Fruit fly (Drosophila melanogaster) whole organism, embryonic: ENCODE results near the gene rt.
A peak's percentile ranks its signal among the peaks of the same experiment; 100 is the strongest.

ENCODE experiments used
- CG10209 ChIP-seq: fragments of 200-800 bp; sonication (Bioruptor generic); optimal IDR thresholded peaks from 3 replicates; lab custom pipeline; 2017; ENCODE audit warnings: missing biosample characterization, mild to moderate bottlenecking, missing genetic modification characterization, missing genetic modification reagents
- CG10979 ChIP-seq: fragments of 200-800 bp; sonication (Bioruptor generic); optimal IDR thresholded peaks from 2 replicates; lab custom pipeline; 2018; ENCODE audit warnings: missing biosample characterization, mild to moderate bottlenecking, missing genetic modification characterization, moderate library complexity
- CG11560 ChIP-seq: fragments of 200-800 bp; sonication (Bioruptor generic); IDR thresholded peaks from 3 replicates; pipeline ENCODE4 v1.3.6; 2022; ENCODE audit warnings: missing biosample characterization, missing genetic modification characterization
- CG12071 ChIP-seq: fragments of 200-800 bp; sonication (Bioruptor generic); optimal IDR thresholded peaks from 3 replicates; lab custom pipeline; 2018; ENCODE audit warnings: missing biosample characterization, mild to moderate bottlenecking, missing genetic modification characterization
- CG13123 ChIP-seq: fragments of 200-800 bp; sonication (Bioruptor generic); optimal IDR thresholded peaks from 2 replicates; lab custom pipeline; 2016; ENCODE audit warnings: missing biosample characterization, missing genetic modification characterization
- CG13296 ChIP-seq: fragments of 200-800 bp; sonication (Bioruptor generic); optimal IDR thresholded peaks from 3 replicates; lab custom pipeline; 2018; ENCODE audit warnings: missing biosample characterization, mild to moderate bottlenecking, missing genetic modification characterization
- CG14860 ChIP-seq: fragments of 200-800 bp; sonication (Bioruptor generic); IDR thresholded peaks from 3 replicates; pipeline ENCODE4 v1.3.6; 2022; ENCODE audit warnings: missing biosample characterization, missing genetic modification characterization; ENCODE audit not compliant: partially characterized antibody
- CG15073 ChIP-seq: fragments of 200-800 bp; sonication (Bioruptor generic); optimal IDR thresholded peaks from 2 replicates; lab custom pipeline; 2016; ENCODE audit warnings: missing biosample characterization, missing genetic modification characterization
- CG15269 ChIP-seq: fragments of 200-800 bp; sonication (Bioruptor generic); optimal IDR thresholded peaks from 2 replicates; lab custom pipeline; 2018; ENCODE audit warnings: missing biosample characterization, mild to moderate bottlenecking, missing genetic modification characterization, moderate library complexity
- CG17912 ChIP-seq: fragments of 200-800 bp; sonication (Bioruptor generic); optimal IDR thresholded peaks from 2 replicates; lab custom pipeline; 2018; ENCODE audit warnings: missing biosample characterization, mild to moderate bottlenecking, missing genetic modification characterization
- CG1792 ChIP-seq: fragments of 200-800 bp; sonication (Bioruptor generic); optimal IDR thresholded peaks from 2 replicates; lab custom pipeline; 2016; ENCODE audit warnings: missing biosample characterization, missing genetic modification characterization
- CG18599 ChIP-seq: fragments of 200-800 bp; sonication (Bioruptor generic); optimal IDR thresholded peaks from 3 replicates; lab custom pipeline; 2017; ENCODE audit warnings: missing biosample characterization, missing genetic modification characterization, mild to moderate bottlenecking, moderate library complexity, missing genetic modification reagents
- CG2116 ChIP-seq: fragments of 200-800 bp; sonication (Bioruptor generic); optimal IDR thresholded peaks from 3 replicates; lab custom pipeline; 2018; ENCODE audit warnings: missing biosample characterization, mild to moderate bottlenecking, missing genetic modification characterization
- CG2120 ChIP-seq: fragments of 200-800 bp; sonication (Bioruptor generic); optimal IDR thresholded peaks from 3 replicates; lab custom pipeline; 2016; ENCODE audit warnings: missing biosample characterization, missing genetic modification characterization
- CG3163 ChIP-seq: fragments of 200-800 bp; sonication (Bioruptor generic); optimal IDR thresholded peaks from 3 replicates; lab custom pipeline; 2016; ENCODE audit warnings: missing biosample characterization, missing genetic modification characterization
- CG3281 ChIP-seq: fragments of 200-800 bp; sonication (Bioruptor generic); optimal IDR thresholded peaks from 3 replicates; lab custom pipeline; 2017; ENCODE audit warnings: missing biosample characterization, mild to moderate bottlenecking, missing genetic modification characterization
- CG6683 ChIP-seq: fragments of 200-800 bp; sonication (Bioruptor generic); optimal IDR thresholded peaks from 2 replicates; lab custom pipeline; 2017; ENCODE audit warnings: missing biosample characterization, mild to moderate bottlenecking, missing genetic modification characterization, missing genetic modification reagents
- CG9932 ChIP-seq: fragments of 200-800 bp; sonication (Bioruptor generic); IDR thresholded peaks from 2 replicates; pipeline ENCODE4 v1.3.6; 2022; ENCODE audit warnings: missing biosample characterization, missing genetic modification characterization
- D ChIP-seq, 2 experiments: fragments of 200-800 bp in 1 of 2; fragments of >200 bp in 1 of 2; sonication (Bioruptor generic) in 1 of 2; optimal IDR thresholded peaks; 2 replicates in 1 of 2; 3 replicates in 1 of 2; lab custom pipeline; 2017; ENCODE audit warnings: mild to moderate bottlenecking in 1 of 2, missing biosample characterization in 1 of 2, missing genetic modification characterization in 1 of 2, missing genetic modification reagents in 1 of 2
- H15 ChIP-seq: fragments of 200-800 bp; sonication (Bioruptor generic); IDR thresholded peaks from 3 replicates; pipeline ENCODE4 v1.3.6; 2022; ENCODE audit warnings: missing biosample characterization, missing genetic modification characterization
- Hand ChIP-seq: fragments of 200-800 bp; sonication (Bioruptor generic); optimal IDR thresholded peaks from 2 replicates; lab custom pipeline; 2017; ENCODE audit warnings: mild to moderate bottlenecking, missing biosample characterization, missing genetic modification reagents, missing genetic modification characterization
- Hmr ChIP-seq: fragments of 200-800 bp; sonication (Bioruptor generic); optimal IDR thresholded peaks from 3 replicates; lab custom pipeline; 2017; ENCODE audit warnings: mild to moderate bottlenecking, missing biosample characterization, missing genetic modification reagents, missing genetic modification characterization
- Lim3 ChIP-seq: fragments of 200-800 bp; sonication (Bioruptor generic); IDR thresholded peaks from 2 replicates; pipeline ENCODE4 v1.3.6; 2022; ENCODE audit warnings: missing biosample characterization, missing genetic modification characterization
- Lpt ChIP-seq: fragments of >200 bp; optimal IDR thresholded peaks from 2 replicates; lab custom pipeline; 2018; ENCODE audit warnings: missing biosample characterization, missing genetic modification characterization
- Mrtf ChIP-seq: fragments of 200-800 bp; sonication (Bioruptor generic); IDR thresholded peaks from 3 replicates; pipeline ENCODE4 v1.3.6; 2022; ENCODE audit warnings: missing biosample characterization, missing genetic modification characterization
- Side ChIP-seq: fragments of 200-800 bp; sonication (Bioruptor generic); optimal IDR thresholded peaks from 2 replicates; lab custom pipeline; 2016; ENCODE audit warnings: missing biosample characterization, missing genetic modification characterization
- Tbp ChIP-seq: fragments of >200 bp; optimal IDR thresholded peaks from 2 replicates; lab custom pipeline; 2018; ENCODE audit warnings: missing biosample characterization, missing genetic modification characterization
- ap ChIP-seq: fragments of 200-800 bp; sonication (Bioruptor generic); IDR thresholded peaks from 2 replicates; pipeline ENCODE4 v1.3.6; 2022; ENCODE audit warnings: missing biosample characterization, missing genetic modification characterization
- cad ChIP-seq: fragments of >200 bp; optimal IDR thresholded peaks from 2 replicates; lab custom pipeline; 2017; ENCODE audit warnings: missing biosample characterization, missing genetic modification characterization
- caup ChIP-seq: fragments of 200-800 bp; sonication (Bioruptor generic); optimal IDR thresholded peaks from 3 replicates; lab custom pipeline; 2017; ENCODE audit warnings: missing biosample characterization, mild to moderate bottlenecking, missing genetic modification characterization, moderate library complexity; ENCODE audit not compliant: severe bottlenecking
- chif ChIP-seq, 2 experiments: fragments of 200-800 bp; sonication (Bioruptor generic); optimal IDR thresholded peaks; 3 replicates each; lab custom pipeline; 2016; ENCODE audit warnings: missing biosample characterization in 2 of 2, missing genetic modification characterization in 2 of 2
- exex ChIP-seq: fragments of 200-800 bp; sonication (Bioruptor generic); optimal IDR thresholded peaks from 4 replicates; lab custom pipeline; 2018; ENCODE audit warnings: missing biosample characterization, mild to moderate bottlenecking, missing genetic modification characterization, moderate library complexity
- fd3F ChIP-seq: fragments of 200-800 bp; sonication (Bioruptor generic); optimal IDR thresholded peaks from 2 replicates; lab custom pipeline; 2018; ENCODE audit warnings: missing biosample characterization, mild to moderate bottlenecking, missing genetic modification characterization, moderate library complexity
- grn ChIP-seq: fragments of 200-800 bp; sonication (Bioruptor generic); optimal IDR thresholded peaks from 3 replicates; lab custom pipeline; 2017; ENCODE audit warnings: missing biosample characterization, missing genetic modification characterization
- gsb-n ChIP-seq: fragments of 200-800 bp; sonication (Bioruptor generic); optimal IDR thresholded peaks from 3 replicates; lab custom pipeline; 2018; ENCODE audit warnings: missing biosample characterization, mild to moderate bottlenecking, missing genetic modification characterization
- gt ChIP-seq: fragments of 200-800 bp; sonication (Bioruptor generic); IDR thresholded peaks from 2 replicates; pipeline ENCODE4 v1.3.6; 2022; ENCODE audit warnings: missing biosample characterization, missing genetic modification characterization
- inv ChIP-seq: fragments of 200-800 bp; sonication (Bioruptor generic); IDR thresholded peaks from 2 replicates; pipeline ENCODE4 v1.3.6; 2022; ENCODE audit warnings: missing biosample characterization, missing genetic modification characterization; ENCODE audit not compliant: partially characterized antibody
- jigr1 ChIP-seq: fragments of 200-800 bp; sonication (Bioruptor generic); IDR thresholded peaks from 3 replicates; pipeline ENCODE4 v1.3.6; 2022; ENCODE audit warnings: missing biosample characterization, missing genetic modification characterization
- lab ChIP-seq: fragments of 200-800 bp; sonication (Bioruptor generic); optimal IDR thresholded peaks from 3 replicates; lab custom pipeline; 2017; ENCODE audit warnings: missing biosample characterization, missing genetic modification characterization, mild to moderate bottlenecking, moderate library complexity, missing genetic modification reagents
- maf-S ChIP-seq: fragments of 200-800 bp; sonication (Bioruptor generic); optimal IDR thresholded peaks from 2 replicates; lab custom pipeline; 2016; ENCODE audit warnings: missing biosample characterization, missing genetic modification characterization
- otp ChIP-seq: fragments of 200-800 bp; sonication (Bioruptor generic); IDR thresholded peaks from 3 replicates; pipeline ENCODE4, ENCODE4 v1.3.6; 2022; ENCODE audit warnings: missing biosample characterization, missing genetic modification characterization
- p53 ChIP-seq: fragments of 200-800 bp; sonication (Bioruptor generic); optimal IDR thresholded peaks from 2 replicates; lab custom pipeline; 2016; ENCODE audit warnings: missing biosample characterization, missing genetic modification characterization
- peb ChIP-seq: fragments of 200-800 bp; sonication (Bioruptor generic); IDR thresholded peaks from 2 replicates; pipeline ENCODE4 v1.3.6; 2022; ENCODE audit warnings: missing biosample characterization, missing genetic modification characterization
- sc ChIP-seq, 3 experiments: fragments of >200 bp in 2 of 3; fragments of 200-800 bp in 1 of 3; sonication (Bioruptor generic) in 1 of 3; optimal IDR thresholded peaks; 2 replicates in 2 of 3; 3 replicates in 1 of 3; lab custom pipeline; 2017; ENCODE audit warnings: mild to moderate bottlenecking in 1 of 3, missing biosample characterization in 1 of 3, missing genetic modification characterization in 1 of 3, missing genetic modification reagents in 1 of 3
- sd ChIP-seq: fragments of 200-800 bp; sonication (Bioruptor generic); optimal IDR thresholded peaks from 3 replicates; lab custom pipeline; 2018; ENCODE audit warnings: missing biosample characterization, mild to moderate bottlenecking, missing genetic modification characterization, moderate library complexity
- sens ChIP-seq: fragments of 200-800 bp; sonication (Bioruptor generic); peaks from one replicate; lab custom pipeline; 2016; ENCODE audit warnings: missing biosample characterization, missing genetic modification characterization
- so ChIP-seq: fragments of 200-800 bp; sonication (Bioruptor generic); IDR thresholded peaks from 3 replicates; pipeline ENCODE4 v1.3.6; 2022; ENCODE audit warnings: missing biosample characterization, missing genetic modification characterization
- trem ChIP-seq: fragments of 200-800 bp; optimal IDR thresholded peaks from 3 replicates; lab custom pipeline; 2019; ENCODE audit warnings: missing biosample characterization, mild to moderate bottlenecking, missing genetic modification characterization, moderate library complexity
- unc-4 ChIP-seq: fragments of 200-800 bp; sonication (Bioruptor generic); IDR thresholded peaks from 2 replicates; pipeline ENCODE4 v1.3.6; 2022; ENCODE audit warnings: missing biosample characterization, missing genetic modification characterization; ENCODE audit not compliant: partially characterized antibody
- usp ChIP-seq: fragments of >200 bp; optimal IDR thresholded peaks from 2 replicates; lab custom pipeline; 2017; ENCODE audit warnings: missing biosample characterization, missing genetic modification characterization
- vfl ChIP-seq: fragments of 200-800 bp; sonication (Bioruptor generic); optimal IDR thresholded peaks from 2 replicates; lab custom pipeline; 2016; ENCODE audit warnings: missing biosample characterization, missing genetic modification characterization

The rt gene

dm6 chr3L:11577395-11577794 lies 10.2 kb downstream of the rt start, which contains the start of gene CG33271 (continued):
- TF ChIP-seq CG17912 (GFP tag; lab: Kevin White, UChicago) (no peak), fd3F (GFP tag; lab: Kevin White, UChicago) (peak; percentile 24), Tbp (no peak), inv (GFP tag; lab: Robert Waterston, UW) (no peak), gsb-n (no peak), sd (no peak), CG13296 (GFP tag; lab: Kevin White, UChicago) (peak; percentile 2), unc-4 (no peak), Side (GFP tag; lab: Kevin White, UChicago) (no peak), maf-S (GFP tag; lab: Kevin White, UChicago) (no peak), CG15073 (GFP tag; lab: Kevin White, UChicago) (no peak), jigr1 (no peak), CG9932 (no peak), sens (GFP tag; lab: Kevin White, UChicago) (peak; percentile 12), CG2116 (no peak), D (optimal IDR thresholded peaks at IDR 0.05; lab: Kevin White, UChicago) (no peak), D (GFP tag; optimal IDR thresholded peaks at IDR 0.05; lab: Kevin White, UChicago) (no peak), exex (no peak), Mrtf (GFP tag; lab: Robert Waterston, UW) (no peak), CG1792 (GFP tag; lab: Kevin White, UChicago) (no peak), CG10209 (no peak), vfl (GFP tag; lab: Kevin White, UChicago) (no peak), Hand (GFP tag; lab: Kevin White, UChicago) (no peak), CG3281 (GFP tag; lab: Kevin White, UChicago) (peak; percentile 31), caup (GFP tag; lab: Kevin White, UChicago) (peak; percentile 16), gt (GFP tag; lab: Robert Waterston, UW) (no peak), so (GFP tag; lab: Robert Waterston, UW) (no peak), sc (optimal IDR thresholded peaks at IDR 0.05; lab: Kevin White, UChicago) (no peak), sc (GFP tag; optimal IDR thresholded peaks at IDR 0.05; lab: Kevin White, UChicago) (no peak), CG11560 (tag; lab: Robert Waterston, UW) (no peak), Hmr (GFP tag; lab: Kevin White, UChicago) (peak; percentile 41), usp (no peak), Lim3 (no peak), Lpt (no peak), CG15269 (tag; lab: Kevin White, UChicago) (peak; percentile 7), H15 (GFP tag; lab: Robert Waterston, UW) (no peak), grn (GFP tag; lab: Kevin White, UChicago) (no peak), CG3163 (GFP tag; lab: Kevin White, UChicago) (no peak), CG14860 (no peak), peb (GFP tag; lab: Robert Waterston, UW) (no peak), chif (GFP tag; optimal IDR thresholded peaks at IDR 0.05; lab: Kevin White, UChicago) (no peak), CG6683 (GFP tag; lab: Kevin White, UChicago) (no peak), CG10979 (tag; lab: Kevin White, UChicago) (no peak), CG18599 (GFP tag; lab: Kevin White, UChicago) (peak; percentile 31), p53 (no peak), CG13123 (GFP tag; lab: Kevin White, UChicago) (no peak), lab (peak; percentile 50), CG12071 (GFP tag; lab: Kevin White, UChicago) (no peak), CG2120 (GFP tag; lab: Kevin White, UChicago) (peak; percentile 13), ap (GFP tag; lab: Robert Waterston, UW) (no peak), otp (GFP tag; lab: Robert Waterston, UW) (no peak), cad (GFP tag; lab: Kevin White, UChicago) (no peak), trem (tag; lab: Kevin White, UChicago) (no peak)
